Worm (Caenorhabditis elegans) whole organism, young adult: ENCODE data around the gene nspb-2.

Experiments
- F22D6.2 ChIP-seq: sonication (generic microtip); optimal IDR thresholded peaks from 2 replicates; lab custom pipeline; 2016; ENCODE audit warnings: mild to moderate bottlenecking, missing genetic modification characterization, missing compliant biosample characterization
- F33H1.4 ChIP-seq: fragments of 200-800 bp; sonication (Bioruptor generic); IDR thresholded peaks from 2 replicates; pipeline ENCODE4 v1.3.6; 2022; ENCODE audit warnings: missing genetic modification reagents, missing genetic modification characterization, missing compliant biosample characterization
- Y53G8AR.9 ChIP-seq: fragments of 200-800 bp; sonication (Bioruptor generic); conservative IDR thresholded peaks from 2 replicates; pipeline ENCODE4 v1.3.6; 2022; ENCODE audit warnings: missing genetic modification reagents, missing genetic modification characterization, missing compliant biosample characterization
- atf-7 ChIP-seq: sonication (generic microtip); optimal IDR thresholded peaks from 2 replicates; lab custom pipeline; 2017; ENCODE audit warnings: mild to moderate bottlenecking, missing genetic modification characterization, missing compliant biosample characterization
- attf-6 ChIP-seq: fragments of 200-800 bp; sonication (Bioruptor generic); IDR thresholded peaks from 2 replicates; pipeline ENCODE4 v1.3.6; 2022; ENCODE audit warnings: missing genetic modification reagents, missing genetic modification characterization, missing compliant biosample characterization
- cebp-2 ChIP-seq: fragments of 200-800 bp; sonication (Bioruptor generic); IDR thresholded peaks from 2 replicates; pipeline ENCODE4 v1.3.6; 2022; ENCODE audit warnings: missing genetic modification characterization, missing compliant biosample characterization
- ceh-27 ChIP-seq: fragments of 200-800 bp; sonication (Bioruptor generic); optimal IDR thresholded peaks from 2 replicates; lab custom pipeline; 2018; ENCODE audit warnings: mild to moderate bottlenecking, missing genetic modification characterization, moderate library complexity, missing compliant biosample characterization
- ceh-58 ChIP-seq: fragments of 200-800 bp; sonication (Bioruptor generic); IDR thresholded peaks from 2 replicates; pipeline ENCODE4 v1.3.6; 2022; ENCODE audit warnings: missing genetic modification characterization, missing compliant biosample characterization
- chd-7 ChIP-seq: sonication (generic microtip); optimal IDR thresholded peaks from 2 replicates; lab custom pipeline; 2016; ENCODE audit warnings: mild to moderate bottlenecking, missing genetic modification characterization, moderate library complexity, missing compliant biosample characterization
- efl-1 ChIP-seq: fragments of 150-350 bp; optimal IDR thresholded peaks from 2 replicates; lab custom pipeline; 2014; ENCODE audit warnings: missing biosample characterization, missing genetic modification reagents, missing genetic modification characterization
- egl-44 ChIP-seq: fragments of 200-800 bp; sonication (Bioruptor generic); IDR thresholded peaks from 2 replicates; pipeline ENCODE4 v1.3.6; 2022; ENCODE audit warnings: missing genetic modification reagents, missing genetic modification characterization, missing compliant biosample characterization
- him-1 ChIP-seq: sonication (generic microtip); optimal IDR thresholded peaks from 2 replicates; lab custom pipeline; 2016; ENCODE audit warnings: missing genotype, missing genetic modification reagents, missing genetic modification characterization, missing compliant biosample characterization
- hlh-12 ChIP-seq: sonication (generic microtip); optimal IDR thresholded peaks from 2 replicates; lab custom pipeline; 2016; ENCODE audit warnings: missing genetic modification characterization, missing compliant biosample characterization
- hrde-1 ChIP-seq: sonication (generic microtip); optimal IDR thresholded peaks from 2 replicates; lab custom pipeline; 2016; ENCODE audit warnings: missing genetic modification characterization, mild to moderate bottlenecking, missing compliant biosample characterization, moderate library complexity, missing genotype, missing genetic modification reagents, borderline replicate concordance
- let-607 ChIP-seq, 2 experiments: fragments of 200-800 bp in 1 of 2; sonication (Bioruptor generic) in 1 of 2; sonication (generic microtip) in 1 of 2; optimal IDR thresholded peaks; 2 replicates each; lab custom pipeline; 2016 to 2018; ENCODE audit warnings: mild to moderate bottlenecking in 2 of 2, missing compliant biosample characterization in 2 of 2, missing genetic modification characterization in 2 of 2, moderate library complexity in 2 of 2, missing genotype in 1 of 2
- madf-10 ChIP-seq: sonication (generic microtip); optimal IDR thresholded peaks from 2 replicates; lab custom pipeline; 2016; ENCODE audit warnings: mild to moderate bottlenecking, missing genetic modification characterization, missing compliant biosample characterization
- mel-28 ChIP-seq: sonication (generic microtip); optimal IDR thresholded peaks from 2 replicates; lab custom pipeline; 2016; ENCODE audit warnings: borderline replicate concordance, mild to moderate bottlenecking, missing genetic modification characterization, missing compliant biosample characterization
- mes-4 ChIP-seq: sonication (generic microtip); optimal IDR thresholded peaks from 2 replicates; lab custom pipeline; 2016; ENCODE audit warnings: missing genotype, missing genetic modification characterization, missing compliant biosample characterization
- nhr-120 ChIP-seq: fragments of 200-800 bp; sonication (Bioruptor generic); IDR thresholded peaks from 2 replicates; pipeline ENCODE4 v1.3.6; 2022; ENCODE audit warnings: missing genetic modification characterization, missing compliant biosample characterization
- pbrm-1 ChIP-seq: fragments of 200-800 bp; sonication (Bioruptor generic); IDR thresholded peaks from 2 replicates; pipeline ENCODE4 v1.3.6; 2022; ENCODE audit warnings: missing genetic modification reagents, missing genetic modification characterization, missing compliant biosample characterization
- pha-4 ChIP-seq: fragments of 150-350 bp; sonication (generic microtip); optimal IDR thresholded peaks from 2 replicates; lab custom pipeline; 2014; ENCODE audit warnings: missing biosample characterization, missing genetic modification reagents, missing genetic modification characterization
- tbx-9 ChIP-seq: sonication (generic microtip); optimal IDR thresholded peaks from 2 replicates; lab custom pipeline; 2016; ENCODE audit warnings: borderline replicate concordance, missing genetic modification characterization, inconsistent platforms, missing compliant biosample characterization
- tlf-1 ChIP-seq: fragments of 200-800 bp; sonication (Bioruptor generic); optimal IDR thresholded peaks from 2 replicates; lab custom pipeline; 2018; ENCODE audit warnings: mild to moderate bottlenecking, missing genetic modification characterization, missing compliant biosample characterization
- zim-3 ChIP-seq: sonication (generic microtip); optimal IDR thresholded peaks from 2 replicates; lab custom pipeline; 2017; ENCODE audit warnings: mild to moderate bottlenecking, missing genetic modification characterization, moderate library complexity, missing compliant biosample characterization
- ztf-22 ChIP-seq: fragments of 200-800 bp; sonication (Bioruptor generic); optimal IDR thresholded peaks from 2 replicates; lab custom pipeline; 2018; ENCODE audit warnings: mild to moderate bottlenecking, missing genetic modification characterization, moderate library complexity, missing compliant biosample characterization
- ztf-6 ChIP-seq: fragments of 200-800 bp; sonication (Bioruptor generic); IDR thresholded peaks from 2 replicates; pipeline ENCODE4 v1.3.6; 2022; ENCODE audit warnings: missing genetic modification reagents, missing genetic modification characterization, missing compliant biosample characterization

Gene nspb-2

ce11 chrIV:6638256-6638655 is 46.8 kb downstream of the nspb-2 start, which contains the start of gene C01B10.7:
C01B10.7 (plus strand) TSS chrIV:6638556.
- no peak for TF ChIP-seq him-1 (tag; lab: Kevin White, UChicago)
- TF ChIP-seq ceh-27 (GFP tag; lab: Kevin White, UChicago): no peak
- TF ChIP-seq mel-28 (tag; lab: Kevin White, UChicago): no peak
- TF ChIP-seq tlf-1 (GFP tag; lab: Kevin White, UChicago): no peak
- TF ChIP-seq ceh-58 (GFP tag; lab: Robert Waterston, UW): no peak
- no peak for TF ChIP-seq madf-10 (tag; lab: Kevin White, UChicago)

- no peak for TF ChIP-seq tbx-9 (tag; lab: Kevin White, UChicago)
- no peak for TF ChIP-seq mes-4
- no peak for TF ChIP-seq hrde-1 (tag; lab: Kevin White, UChicago)
- TF ChIP-seq nhr-120 (GFP tag; lab: Robert Waterston, UW): no peak
- TF ChIP-seq ztf-22: no peak
- TF ChIP-seq attf-6 (GFP tag; lab: Robert Waterston, UW): no peak
- TF ChIP-seq egl-44 (GFP tag; lab: Robert Waterston, UW): no peak
- no peak for TF ChIP-seq F33H1.4 (GFP tag; lab: Robert Waterston, UW)
- TF ChIP-seq let-607 (tag; optimal IDR thresholded peaks at IDR 0.05; lab: Kevin White, UChicago): no peak
- TF ChIP-seq chd-7 (tag; lab: Kevin White, UChicago): no peak
- TF ChIP-seq Y53G8AR.9 (GFP tag; lab: Robert Waterston, UW): no peak
- no peak for TF ChIP-seq cebp-2 (GFP tag; lab: Robert Waterston, UW)
- TF ChIP-seq F22D6.2 (tag; lab: Kevin White, UChicago): no peak
- TF ChIP-seq efl-1 (GFP tag; lab: Kevin White, UChicago): no peak
- no peak for TF ChIP-seq ztf-6 (GFP tag; lab: Robert Waterston, UW)
- TF ChIP-seq pha-4 (tag; lab: Kevin White, UChicago): no peak
- no peak for TF ChIP-seq atf-7 (tag; lab: Kevin White, UChicago)
- no peak for TF ChIP-seq pbrm-1 (GFP tag; lab: Robert Waterston, UW)
- TF ChIP-seq zim-3 (tag; lab: Kevin White, UChicago): no peak
- TF ChIP-seq hlh-12 (tag; lab: Kevin White, UChicago): no peak
These were observed 48.4 kb downstream of the nspb-2 start, which contains the start of gene C01B10.6 for ce11 chrIV:6639880-6640279. C01B10.6 (plus strand) TSS chrIV:6640180.
